Worm (Caenorhabditis elegans): ENCODE data around the gene sap-140.

The sap-140 gene

DNA sequence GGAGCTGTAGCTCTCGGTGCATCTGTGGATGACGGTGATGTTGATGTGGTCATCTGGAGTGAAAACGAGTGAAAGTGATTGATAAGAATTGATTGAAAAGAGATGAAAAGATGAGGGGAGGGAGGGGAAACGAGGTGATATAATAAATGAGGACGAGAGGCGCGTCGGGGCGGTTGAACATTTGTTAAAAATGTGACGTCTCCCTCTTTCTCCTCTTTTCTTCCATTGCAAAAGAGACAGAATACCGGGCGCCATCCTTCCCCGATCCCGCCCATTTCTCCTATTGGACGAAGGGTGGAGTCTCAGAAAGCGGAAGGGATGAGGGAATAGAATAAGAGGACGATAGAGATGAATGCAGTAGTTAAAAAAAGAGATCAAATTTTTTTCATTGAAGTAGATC is 35.1 kb downstream of the sap-140 start (continued):
- no peak for TF ChIP-seq hmg-1.1 (GFP tag; IDR thresholded peaks at IDR 0.05)
- no peak for TF ChIP-seq nhr-42 (GFP tag; IDR thresholded peaks at IDR 0.05)
- no peak for TF ChIP-seq zip-11 (GFP tag; IDR thresholded peaks at IDR 0.05)
- TF ChIP-seq mxl-3 (GFP tag; optimal IDR thresholded peaks at IDR 0.05): peak; percentile 11
- no peak for TF ChIP-seq dmd-8 (GFP tag; IDR thresholded peaks at IDR 0.05)
- no peak for TF ChIP-seq lin-13 (GFP tag; optimal IDR thresholded peaks at IDR 0.05)
- no peak for TF ChIP-seq unc-39 (tag; optimal IDR thresholded peaks at IDR 0.05)
- TF ChIP-seq daf-12 (tag; optimal IDR thresholded peaks at IDR 0.05): no peak
- TF ChIP-seq dpl-1 (GFP tag; optimal IDR thresholded peaks at IDR 0.05): no peak
- no peak for TF ChIP-seq madf-9 (GFP tag; conservative IDR thresholded peaks at IDR 0.05)
- peak; percentile 10 for TF ChIP-seq mep-1 (tag; optimal IDR thresholded peaks at IDR 0.05)
- no peak for TF ChIP-seq Y48G9A.11 (GFP tag; IDR thresholded peaks at IDR 0.05)

DNA sequence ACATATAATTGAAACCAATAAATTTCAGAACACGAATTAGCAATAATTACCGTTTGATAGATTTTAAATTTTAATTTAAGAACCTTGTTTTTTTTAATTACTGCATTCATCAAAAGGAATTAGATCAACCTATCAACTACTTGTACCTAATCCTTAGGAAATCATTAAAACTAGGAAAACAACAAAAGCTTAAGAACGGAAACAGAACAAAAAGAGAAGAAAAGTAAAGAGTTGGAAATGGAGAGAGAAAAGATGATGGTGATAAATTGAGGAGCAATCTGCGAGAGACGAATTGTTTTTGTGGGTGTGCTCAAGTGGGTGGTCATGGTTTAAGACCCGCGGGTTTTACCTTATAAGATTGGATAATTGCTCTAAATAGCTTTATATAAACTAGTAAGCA is 35.8 kb downstream of the sap-140 start:
- TF ChIP-seq F10B5.3 (tag; optimal IDR thresholded peaks at IDR 0.05) (no peak), ZK337.2 (GFP tag; IDR thresholded peaks at IDR 0.05) (no peak), rbr-2 (tag; optimal IDR thresholded peaks at IDR 0.05) (no peak), daf-12 (tag; optimal IDR thresholded peaks at IDR 0.05) (no peak), nhr-28 (tag; optimal IDR thresholded peaks at IDR 0.05) (no peak), D1046.2 (GFP tag; IDR thresholded peaks at IDR 0.05) (no peak), mxl-2 (GFP tag; conservative IDR thresholded peaks at IDR 0.05) (no peak), mdl-1 (tag; optimal IDR thresholded peaks at IDR 0.05) (no peak), set-16 (GFP tag; IDR thresholded peaks at IDR 0.05) (no peak), nhr-6 (tag; optimal IDR thresholded peaks at IDR 0.05) (no peak), spr-3 (GFP tag; optimal IDR thresholded peaks at IDR 0.05) (no peak), mxl-3 (GFP tag; optimal IDR thresholded peaks at IDR 0.05) (no peak), egl-43 (GFP tag; IDR thresholded peaks at IDR 0.05) (no peak), gei-8 (GFP tag; optimal IDR thresholded peaks at IDR 0.05) (no peak), nhr-111 (GFP tag; optimal IDR thresholded peaks at IDR 0.05) (no peak), ceh-32 (tag; optimal IDR thresholded peaks at IDR 0.05; ENCODE audit: poor library complexity) (no peak)

DNA sequence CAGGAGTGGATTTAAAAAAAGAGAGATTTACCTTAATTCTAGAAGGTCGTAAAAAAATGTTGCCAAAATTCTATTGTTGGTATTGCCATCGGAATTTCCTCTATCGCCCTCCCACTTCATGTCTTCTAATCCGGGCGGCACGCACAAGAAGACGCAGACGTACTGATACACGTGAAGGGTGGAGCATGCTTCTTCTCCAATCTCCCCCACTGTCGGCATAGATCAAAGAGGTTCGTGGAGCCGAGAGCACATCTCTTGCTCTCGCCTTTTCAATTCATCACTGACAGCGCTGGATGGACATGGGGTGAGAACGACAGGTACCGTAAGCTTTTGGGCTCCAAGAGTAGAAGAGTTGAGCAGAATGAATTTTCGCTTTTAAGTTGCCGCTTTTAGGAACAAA is 37.0 kb downstream of the sap-140 start, which contains the start of gene lin-39:
TSS of gene lin-39 (minus strand) at position 74 of the 400 bp plus-strand sequence.
- TF ChIP-seq mdl-1 (tag; optimal IDR thresholded peaks at IDR 0.05): peak in 1 of 2 experiments; percentile 22
- TF ChIP-seq zfp-2 (tag; optimal IDR thresholded peaks at IDR 0.05): no peak
- no peak for TF ChIP-seq D1046.2 (GFP tag; IDR thresholded peaks at IDR 0.05)
- no peak for TF ChIP-seq snpc-1.2 (GFP tag; IDR thresholded peaks at IDR 0.05)

DNA sequence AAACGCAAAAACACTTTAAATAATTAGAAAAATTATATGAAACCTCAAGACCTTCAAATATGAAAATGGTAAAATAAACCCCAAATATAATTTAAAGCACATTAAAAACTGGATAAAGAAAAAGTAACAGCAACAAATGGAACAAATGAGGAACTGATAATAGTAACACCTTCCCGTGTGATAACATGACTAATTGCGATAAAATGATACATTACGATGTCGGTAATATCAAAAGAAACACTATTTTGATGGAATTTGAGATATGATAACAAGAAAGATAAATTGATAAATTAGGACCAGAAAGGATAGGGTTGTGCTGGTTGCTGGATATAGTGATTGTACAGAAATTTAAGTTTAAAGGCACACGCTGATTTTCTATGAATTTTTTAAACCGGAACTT is 42.5 kb downstream of the sap-140 start:
- TF ChIP-seq unc-130 (GFP tag; optimal IDR thresholded peaks at IDR 0.05): no peak
- no peak for TF ChIP-seq pha-4 (GFP tag; IDR thresholded peaks at IDR 0.05)
- no peak for TF ChIP-seq pha-4 (tag; optimal IDR thresholded peaks at IDR 0.05)
- TF ChIP-seq aha-1 (tag): no peak
- TF ChIP-seq lin-39 (tag; optimal IDR thresholded peaks at IDR 0.05): no peak
- TF ChIP-seq hmg-1.1 (GFP tag; IDR thresholded peaks at IDR 0.05): no peak
- TF ChIP-seq lin-38 (GFP tag; IDR thresholded peaks at IDR 0.05): no peak
- no peak for TF ChIP-seq daf-12 (tag; optimal IDR thresholded peaks at IDR 0.05)
- no peak for TF ChIP-seq daf-16 (GFP tag; optimal IDR thresholded peaks at IDR 0.05)
- TF ChIP-seq daf-16 (tag; optimal IDR thresholded peaks at IDR 0.05): no peak
- TF ChIP-seq spr-1 (tag; optimal IDR thresholded peaks at IDR 0.05): no peak

Data from whole organism, L4 larva.